Worm (Caenorhabditis elegans): ENCODE results near the gene C54E10.11.

C54E10.11 gene

DNA sequence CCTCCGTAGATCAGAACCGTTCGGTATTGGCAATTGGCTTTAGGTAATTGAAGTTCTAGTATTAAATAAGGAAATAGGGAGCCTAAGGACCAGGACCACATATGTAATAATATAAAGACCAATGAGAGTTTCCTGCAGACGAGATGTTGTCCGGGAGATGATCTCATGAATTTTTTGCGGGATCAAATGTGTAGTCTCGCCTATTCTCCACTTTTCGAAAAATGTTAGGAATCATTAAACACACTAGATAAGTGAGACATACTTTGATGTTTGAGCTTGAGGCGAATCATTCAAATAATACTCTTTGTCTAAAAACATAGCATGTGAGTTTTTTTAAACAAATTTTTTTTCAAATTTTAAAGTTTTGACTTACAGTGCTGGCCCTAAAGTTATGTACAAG is 48.9 kb downstream of the C54E10.11 start, which contains the start of gene F11D11.6 (continued):
- TF ChIP-seq fkh-10 (GFP tag; optimal IDR thresholded peaks at IDR 0.05) (no peak), egl-43 (GFP tag; IDR thresholded peaks at IDR 0.05) (no peak), nhr-28 (tag; optimal IDR thresholded peaks at IDR 0.05) (no peak), nhr-237 (tag; optimal IDR thresholded peaks at IDR 0.05) (no peak)
